Fruit fly (Drosophila melanogaster) whole organism, prepupa: Measurements from ENCODE around the gene S6KL.
A peak's percentile ranks its signal among the peaks of the same experiment; 100 is the strongest.

Source experiments
- Blimp-1 ChIP-seq: fragments of 200-800 bp; sonication (Bioruptor generic); optimal IDR thresholded peaks from 3 replicates; lab custom pipeline; 2017; ENCODE audit warnings: missing biosample characterization, missing genetic modification characterization, mild to moderate bottlenecking, moderate library complexity, missing genetic modification reagents
- CG10631 ChIP-seq: fragments of 200-800 bp; sonication (Bioruptor generic); optimal IDR thresholded peaks from 2 replicates; lab custom pipeline; 2016; ENCODE audit warnings: missing biosample characterization, missing genetic modification characterization
- CG10669 ChIP-seq: fragments of 200-800 bp; sonication (Bioruptor generic); optimal IDR thresholded peaks from 3 replicates; lab custom pipeline; 2018; ENCODE audit warnings: missing biosample characterization, mild to moderate bottlenecking, missing genetic modification characterization, moderate library complexity
- CG11294 ChIP-seq: fragments of 200-800 bp; sonication (Bioruptor generic); IDR thresholded peaks from 2 replicates; pipeline ENCODE4 v1.3.6; 2022; ENCODE audit warnings: missing biosample characterization, missing genetic modification characterization
- CG11762 ChIP-seq: fragments of 200-800 bp; sonication (Bioruptor generic); optimal IDR thresholded peaks from 3 replicates; lab custom pipeline; 2016; ENCODE audit warnings: missing biosample characterization, missing genetic modification characterization; ENCODE audit not compliant: insufficient read depth
- CG11902 ChIP-seq: fragments of 200-800 bp; sonication (Bioruptor generic); optimal IDR thresholded peaks from 3 replicates; lab custom pipeline; 2016; ENCODE audit warnings: missing biosample characterization, missing genetic modification characterization
- CG1621 ChIP-seq: fragments of 200-800 bp; sonication (Bioruptor generic); optimal IDR thresholded peaks from 3 replicates; lab custom pipeline; 2018; ENCODE audit warnings: missing biosample characterization, mild to moderate bottlenecking, missing genetic modification characterization
- CG16779 ChIP-seq: fragments of 200-800 bp; sonication (Bioruptor generic); optimal IDR thresholded peaks from 3 replicates; lab custom pipeline; 2017; ENCODE audit warnings: missing biosample characterization, mild to moderate bottlenecking, missing genetic modification characterization
- CG3032 ChIP-seq: fragments of 200-800 bp; optimal IDR thresholded peaks from 2 replicates; lab custom pipeline; 2019; ENCODE audit warnings: missing biosample characterization, mild to moderate bottlenecking, missing genetic modification characterization, moderate library complexity
- CG31627 ChIP-seq: fragments of 200-800 bp; sonication (Bioruptor generic); optimal IDR thresholded peaks from 3 replicates; lab custom pipeline; 2016; ENCODE audit warnings: missing biosample characterization, missing genetic modification characterization
- CG32006 ChIP-seq: fragments of 200-800 bp; sonication (Bioruptor generic); optimal IDR thresholded peaks from 3 replicates; lab custom pipeline; 2017; ENCODE audit warnings: missing biosample characterization, mild to moderate bottlenecking, missing genetic modification characterization
- CG3919 ChIP-seq: fragments of 200-800 bp; sonication (Bioruptor generic); optimal IDR thresholded peaks from 3 replicates; lab custom pipeline; 2016; ENCODE audit warnings: missing biosample characterization, missing genetic modification characterization
- CG4318 ChIP-seq: fragments of 200-800 bp; sonication (Bioruptor generic); optimal IDR thresholded peaks from 3 replicates; lab custom pipeline; 2017; ENCODE audit warnings: missing biosample characterization, mild to moderate bottlenecking, missing genetic modification characterization
- CG6163 ChIP-seq: fragments of 200-800 bp; sonication (Bioruptor generic); IDR thresholded peaks from 3 replicates; pipeline ENCODE4 v1.3.6; 2022; ENCODE audit warnings: missing biosample characterization, missing genetic modification characterization
- CG6792 ChIP-seq: fragments of 200-800 bp; sonication (Bioruptor generic); optimal IDR thresholded peaks from 3 replicates; lab custom pipeline; 2016; ENCODE audit warnings: missing biosample characterization, missing genetic modification characterization
- CG6808 ChIP-seq: fragments of 200-800 bp; sonication (Bioruptor generic); optimal IDR thresholded peaks from 3 replicates; lab custom pipeline; 2017; ENCODE audit warnings: missing biosample characterization, missing genetic modification characterization, mild to moderate bottlenecking, moderate library complexity, missing genetic modification reagents
- CG6854 ChIP-seq: fragments of 200-800 bp; sonication (Bioruptor generic); optimal IDR thresholded peaks from 2 replicates; lab custom pipeline; 2017; ENCODE audit warnings: missing biosample characterization, mild to moderate bottlenecking, missing genetic modification characterization
- CG7368 ChIP-seq: fragments of 200-800 bp; sonication (Bioruptor generic); optimal IDR thresholded peaks from 3 replicates; lab custom pipeline; 2016; ENCODE audit warnings: missing biosample characterization, missing genetic modification characterization
- CG8119 ChIP-seq: fragments of 200-800 bp; sonication (Bioruptor generic); IDR thresholded peaks from 3 replicates; pipeline ENCODE4 v1.3.6; 2022; ENCODE audit warnings: missing biosample characterization, missing genetic modification characterization
- CG8319 ChIP-seq: fragments of 200-800 bp; sonication (Bioruptor generic); optimal IDR thresholded peaks from 3 replicates; lab custom pipeline; 2016; ENCODE audit warnings: missing biosample characterization, missing genetic modification characterization
- CG9139 ChIP-seq: fragments of 200-800 bp; sonication (Bioruptor generic); optimal IDR thresholded peaks from 3 replicates; lab custom pipeline; 2017; ENCODE audit warnings: missing biosample characterization, mild to moderate bottlenecking, missing genetic modification characterization
- Eip75B ChIP-seq: fragments of 200-800 bp; sonication (Bioruptor generic); optimal IDR thresholded peaks from 3 replicates; lab custom pipeline; 2016; ENCODE audit warnings: missing biosample characterization, missing genetic modification characterization
- Eip78C ChIP-seq: fragments of 200-800 bp; sonication (Bioruptor generic); peaks from one replicate; lab custom pipeline; 2016; ENCODE audit warnings: missing biosample characterization, missing genetic modification characterization
- Eip93F ChIP-seq: fragments of 200-800 bp; sonication (Bioruptor generic); optimal IDR thresholded peaks from 2 replicates; lab custom pipeline; 2016; ENCODE audit warnings: missing biosample characterization, mild to moderate bottlenecking, missing genetic modification characterization
- Ets21C ChIP-seq: fragments of 200-800 bp; sonication (Bioruptor generic); optimal IDR thresholded peaks from 3 replicates; lab custom pipeline; 2016; ENCODE audit warnings: missing biosample characterization, missing genetic modification characterization
- Ets96B ChIP-seq: fragments of 200-800 bp; optimal IDR thresholded peaks from 2 replicates; lab custom pipeline; 2019; ENCODE audit warnings: missing biosample characterization, mild to moderate bottlenecking, missing genetic modification characterization, moderate library complexity
- Gug ChIP-seq: fragments of 200-800 bp; sonication (Bioruptor generic); IDR thresholded peaks from 2 replicates; pipeline ENCODE4 v1.3.6; 2022; ENCODE audit warnings: missing biosample characterization, missing genetic modification characterization
- Hr39 ChIP-seq: fragments of 200-800 bp; sonication (Bioruptor generic); optimal IDR thresholded peaks from 2 replicates; lab custom pipeline; 2016; ENCODE audit warnings: missing biosample characterization, missing genetic modification characterization
- Hr4 ChIP-seq: fragments of 200-800 bp; sonication (Bioruptor generic); optimal IDR thresholded peaks from 3 replicates; lab custom pipeline; 2016; ENCODE audit warnings: missing biosample characterization, missing genetic modification characterization
- Lpt ChIP-seq: fragments of 200-800 bp; sonication (Bioruptor generic); optimal IDR thresholded peaks from 3 replicates; lab custom pipeline; 2016; ENCODE audit warnings: missing biosample characterization, missing genetic modification characterization
- Smox ChIP-seq: fragments of 200-800 bp; sonication (Bioruptor generic); optimal IDR thresholded peaks from 3 replicates; lab custom pipeline; 2016; ENCODE audit warnings: missing biosample characterization, missing genetic modification characterization
- Sox102F ChIP-seq: fragments of 200-800 bp; sonication (Bioruptor generic); optimal IDR thresholded peaks from 2 replicates; lab custom pipeline; 2016; ENCODE audit warnings: missing biosample characterization, mild to moderate bottlenecking, missing genetic modification characterization
- Sox14 ChIP-seq: fragments of 200-800 bp; sonication (Bioruptor generic); optimal IDR thresholded peaks from 3 replicates; lab custom pipeline; 2016; ENCODE audit warnings: missing biosample characterization, missing genetic modification characterization
- Sox15 ChIP-seq: fragments of 200-800 bp; sonication (Bioruptor generic); optimal IDR thresholded peaks from 3 replicates; lab custom pipeline; 2016; ENCODE audit warnings: missing biosample characterization, missing genetic modification characterization
- achi ChIP-seq: fragments of 200-800 bp; sonication (Bioruptor generic); optimal IDR thresholded peaks from 3 replicates; lab custom pipeline; 2016; ENCODE audit warnings: missing biosample characterization, missing genetic modification characterization
- acj6 ChIP-seq: fragments of 200-800 bp; sonication (Bioruptor generic); optimal IDR thresholded peaks from 3 replicates; lab custom pipeline; 2016; ENCODE audit warnings: missing biosample characterization, missing genetic modification characterization
- cyc ChIP-seq: fragments of 200-800 bp; sonication (Bioruptor generic); optimal IDR thresholded peaks from 3 replicates; lab custom pipeline; 2016; ENCODE audit warnings: missing biosample characterization, missing genetic modification characterization
- dac ChIP-seq: fragments of 200-800 bp; sonication (Bioruptor generic); optimal IDR thresholded peaks from 2 replicates; lab custom pipeline; 2017; ENCODE audit warnings: missing biosample characterization, mild to moderate bottlenecking, missing genetic modification characterization
- dsx ChIP-seq: fragments of 200-800 bp; optimal IDR thresholded peaks from 3 replicates; lab custom pipeline; 2019; ENCODE audit warnings: missing biosample characterization, mild to moderate bottlenecking, missing genetic modification characterization, moderate library complexity; ENCODE audit not compliant: poor library complexity, severe bottlenecking
- eg ChIP-seq: fragments of 200-800 bp; sonication (Bioruptor generic); IDR thresholded peaks from 3 replicates; pipeline ENCODE4 v1.3.6; 2022; ENCODE audit warnings: missing biosample characterization, missing genetic modification characterization
- esn ChIP-seq: fragments of 200-800 bp; sonication (Bioruptor generic); optimal IDR thresholded peaks from 2 replicates; lab custom pipeline; 2016; ENCODE audit warnings: missing biosample characterization, mild to moderate bottlenecking, missing genetic modification characterization, moderate library complexity
- fd59A ChIP-seq: fragments of 200-800 bp; sonication (Bioruptor generic); optimal IDR thresholded peaks from 2 replicates; lab custom pipeline; 2017; ENCODE audit warnings: missing biosample characterization, mild to moderate bottlenecking, missing genetic modification characterization, missing genetic modification reagents
- fd85E ChIP-seq: fragments of 200-800 bp; sonication (Bioruptor generic); optimal IDR thresholded peaks from 3 replicates; lab custom pipeline; 2016; ENCODE audit warnings: missing biosample characterization, missing genetic modification characterization
- lz ChIP-seq: fragments of 200-800 bp; sonication (Bioruptor generic); optimal IDR thresholded peaks from 3 replicates; lab custom pipeline; 2016; ENCODE audit warnings: missing biosample characterization, missing genetic modification characterization
- net ChIP-seq: fragments of 200-800 bp; sonication (Bioruptor generic); optimal IDR thresholded peaks from 3 replicates; lab custom pipeline; 2016; ENCODE audit warnings: missing biosample characterization, missing genetic modification characterization
- pdm3 ChIP-seq: fragments of 200-800 bp; sonication (Bioruptor generic); optimal IDR thresholded peaks from 3 replicates; lab custom pipeline; 2016; ENCODE audit warnings: missing biosample characterization, missing genetic modification characterization
- salr ChIP-seq, 2 experiments: fragments of 200-800 bp; sonication (Bioruptor generic); optimal IDR thresholded peaks; 3 replicates each; lab custom pipeline; 2016 to 2018; ENCODE audit warnings: missing biosample characterization in 2 of 2, missing genetic modification characterization in 2 of 2, mild to moderate bottlenecking in 1 of 2
- spab ChIP-seq: fragments of 200-800 bp; sonication (Bioruptor generic); optimal IDR thresholded peaks from 2 replicates; lab custom pipeline; 2017; ENCODE audit warnings: missing biosample characterization, mild to moderate bottlenecking, missing genetic modification characterization, missing genetic modification reagents
- ss ChIP-seq, 2 experiments: fragments of 200-800 bp; sonication (Bioruptor generic); optimal IDR thresholded peaks; 2 replicates in 1 of 2; 3 replicates in 1 of 2; lab custom pipeline; 2017 to 2018; ENCODE audit warnings: mild to moderate bottlenecking in 2 of 2, missing biosample characterization in 2 of 2, missing genetic modification characterization in 2 of 2, moderate library complexity in 1 of 2
- svp ChIP-seq: fragments of 200-800 bp; sonication (Bioruptor generic); peaks from one replicate; lab custom pipeline; 2016; ENCODE audit warnings: missing biosample characterization, missing genetic modification characterization
- topi ChIP-seq: fragments of 200-800 bp; sonication (Bioruptor generic); optimal IDR thresholded peaks from 3 replicates; lab custom pipeline; 2016; ENCODE audit warnings: missing biosample characterization, missing genetic modification characterization
- vri ChIP-seq: fragments of 200-800 bp; sonication (Bioruptor generic); optimal IDR thresholded peaks from 3 replicates; lab custom pipeline; 2016; ENCODE audit warnings: missing biosample characterization, mild to moderate bottlenecking, missing genetic modification characterization

S6KL gene

dm6 chrX:18834399-18834798 lies 46.1 kb downstream of the S6KL start:
- no peak for TF ChIP-seq dac
- peak; percentile 70 for TF ChIP-seq CG10669
- TF ChIP-seq CG10631 (GFP tag; lab: Kevin White, UChicago) = peak; percentile 43
- TF ChIP-seq cyc (GFP tag; lab: Kevin White, UChicago) = peak; percentile 86
- TF ChIP-seq Ets21C (GFP tag; lab: Kevin White, UChicago) = peak; percentile 34
- peak; percentile 55 for TF ChIP-seq Hr39
- no peak for TF ChIP-seq achi (GFP tag; lab: Kevin White, UChicago)
- TF ChIP-seq svp (GFP tag; lab: Kevin White, UChicago) = peak; percentile 91
- TF ChIP-seq Eip75B (GFP tag; lab: Kevin White, UChicago) = peak; percentile 66
- peak; percentile 40 for TF ChIP-seq Blimp-1 (GFP tag; lab: Kevin White, UChicago)
- no peak for TF ChIP-seq CG4318 (GFP tag; lab: Kevin White, UChicago)
- TF ChIP-seq salr (GFP tag; optimal IDR thresholded peaks at IDR 0.05; lab: Kevin White, UChicago) = no peak
- TF ChIP-seq Hr4 (GFP tag; lab: Kevin White, UChicago) = peak; percentile 14
- TF ChIP-seq CG9139 (GFP tag; lab: Kevin White, UChicago) = peak; percentile 16
- TF ChIP-seq topi = peak; percentile 88
- TF ChIP-seq CG1621 (tag; lab: Kevin White, UChicago) = no peak
- TF ChIP-seq CG11902 = peak; percentile 86
- TF ChIP-seq ss (GFP tag; optimal IDR thresholded peaks at IDR 0.05; lab: Kevin White, UChicago) = peak in 1 of 2 experiments; percentile 73
- TF ChIP-seq Eip78C (GFP tag; lab: Kevin White, UChicago) = peak; percentile 92
- peak; percentile 51 for TF ChIP-seq Ets96B
- peak; percentile 72 for TF ChIP-seq lz (GFP tag; lab: Kevin White, UChicago)
- TF ChIP-seq acj6 = peak; percentile 68
- TF ChIP-seq CG32006 (GFP tag; lab: Kevin White, UChicago) = peak; percentile 10
- peak; percentile 59 for TF ChIP-seq pdm3 (GFP tag; lab: Kevin White, UChicago)
- 0 out of 2 replicates have a peak, but pooled peaks have one; percentile 13 for TF ChIP-seq CG11294 (GFP tag; lab: Robert Waterston, UW)
- peak; percentile 78 for TF ChIP-seq CG6163 (GFP tag; lab: Robert Waterston, UW)
- peak; percentile 52 for TF ChIP-seq esn (GFP tag; lab: Kevin White, UChicago)
- peak; percentile 24 for TF ChIP-seq Sox102F
- no peak for TF ChIP-seq fd85E (GFP tag; lab: Kevin White, UChicago)
- TF ChIP-seq CG11762 (GFP tag; lab: Kevin White, UChicago) = peak; percentile 33
- TF ChIP-seq net (GFP tag; lab: Kevin White, UChicago) = peak; percentile 35
- peak; percentile 76 for TF ChIP-seq CG8319 (GFP tag; lab: Kevin White, UChicago)
- TF ChIP-seq Sox14 (GFP tag; lab: Kevin White, UChicago) = no peak
- TF ChIP-seq CG6854 (GFP tag; lab: Kevin White, UChicago) = no peak
- TF ChIP-seq dsx (GFP tag; lab: Kevin White, UChicago) = peak; percentile 45
- peak; percentile 65; the same call in 2 of the 3 replicates for TF ChIP-seq eg
- TF ChIP-seq CG16779 (tag; lab: Kevin White, UChicago) = peak; percentile 27
- TF ChIP-seq Sox15 (GFP tag; lab: Kevin White, UChicago) = peak; percentile 68
- peak; percentile 64 for TF ChIP-seq CG3032 (tag; lab: Kevin White, UChicago)
- 0 out of 3 replicates have a peak, but pooled peaks have one; percentile 17 for TF ChIP-seq CG8119
- peak; percentile 27 for TF ChIP-seq vri (GFP tag; lab: Kevin White, UChicago)
- no peak for TF ChIP-seq fd59A
- peak; percentile 71 for TF ChIP-seq CG7368
- peak; percentile 78 for TF ChIP-seq CG3919 (GFP tag; lab: Kevin White, UChicago)
- peak; percentile 21 for TF ChIP-seq spab (GFP tag; lab: Kevin White, UChicago)
- TF ChIP-seq CG6792 (GFP tag; lab: Kevin White, UChicago) = peak; percentile 26
- peak; percentile 54 for TF ChIP-seq CG31627 (GFP tag; lab: Kevin White, UChicago)
- peak; percentile 37; the same call in 1 of the 2 replicates for TF ChIP-seq Gug (GFP tag; lab: Robert Waterston, UW)
- no peak for TF ChIP-seq Lpt (GFP tag; lab: Kevin White, UChicago)
- TF ChIP-seq Smox = peak; percentile 51
- TF ChIP-seq CG6808 (GFP tag; lab: Kevin White, UChicago) = peak; percentile 31
- TF ChIP-seq Eip93F (GFP tag; lab: Kevin White, UChicago) = peak; percentile 46
